Worm (Caenorhabditis elegans): ENCODE measurements around the gene far-2.

DNA sequence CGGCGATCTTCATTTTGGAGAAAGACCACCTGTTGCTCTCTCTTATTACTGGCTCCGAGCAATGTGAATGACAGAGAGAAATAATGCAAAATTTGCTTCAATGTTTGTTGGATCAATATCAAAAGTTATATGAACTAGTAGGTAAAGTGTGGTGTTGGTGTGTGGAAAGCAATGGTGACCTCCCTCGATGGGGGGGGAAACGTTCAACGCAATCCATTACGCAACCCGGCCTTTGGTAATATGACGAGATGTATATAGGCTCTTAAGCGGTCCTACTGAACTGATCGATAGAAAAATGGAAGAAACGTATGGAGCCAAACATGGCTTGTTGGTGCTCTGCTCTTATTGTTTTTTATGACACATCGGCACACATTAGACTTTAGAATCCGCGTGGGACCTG lies 28.1 kb downstream of the far-2 start:
- no peak for TF ChIP-seq B0310.2 (tag; optimal IDR thresholded peaks at IDR 0.05)
- TF ChIP-seq scrt-1 (GFP tag; IDR thresholded peaks at IDR 0.05): no peak
- TF ChIP-seq flt-1 (GFP tag; IDR thresholded peaks at IDR 0.05): no peak
- TF ChIP-seq ama-1 (optimal IDR thresholded peaks at IDR 0.05): no peak
- TF ChIP-seq F13C5.2 (tag; optimal IDR thresholded peaks at IDR 0.05): no peak
- TF ChIP-seq hnd-1 (tag; optimal IDR thresholded peaks at IDR 0.05): no peak
- peak; percentile 16 for TF ChIP-seq ceh-36 (tag; optimal IDR thresholded peaks at IDR 0.05)
- no peak for TF ChIP-seq tbx-37 (GFP tag; conservative IDR thresholded peaks at IDR 0.05)
- no peak for TF ChIP-seq tbx-11 (GFP tag; IDR thresholded peaks at IDR 0.05)
- no peak for TF ChIP-seq hmg-4 (GFP tag; optimal IDR thresholded peaks at IDR 0.05)
- TF ChIP-seq hmbx-1 (tag; optimal IDR thresholded peaks at IDR 0.05): no peak
- TF ChIP-seq pes-1 (GFP tag; IDR thresholded peaks at IDR 0.05): no peak

All from whole organism, early embryonic.